Worm (Caenorhabditis elegans): ENCODE measurements around the gene nspe-7.

- TF ChIP-seq hlh-1 (tag; optimal IDR thresholded peaks at IDR 0.05): no peak
- no peak for TF ChIP-seq ztf-11 (tag; optimal IDR thresholded peaks at IDR 0.05)
- no peak for TF ChIP-seq unc-39 (tag; optimal IDR thresholded peaks at IDR 0.05)
- no peak for TF ChIP-seq nhr-76 (tag; optimal IDR thresholded peaks at IDR 0.05)
- no peak for TF ChIP-seq elt-3 (tag; optimal IDR thresholded peaks at IDR 0.05)
- TF ChIP-seq snpc-4 (tag; optimal IDR thresholded peaks at IDR 0.05): no peak
- TF ChIP-seq unc-62 (GFP tag; optimal IDR thresholded peaks at IDR 0.05): no peak
- TF ChIP-seq lin-13 (tag; optimal IDR thresholded peaks at IDR 0.05): no peak
These were observed 20.9 kb upstream of the nspe-7 start for ce11 chrII:12606108-12606507.

Data from whole organism, mixed stage, embryonic.